Fruit fly (Drosophila melanogaster): Measurements from ENCODE around the gene rdgB.

Gene rdgB

DNA sequence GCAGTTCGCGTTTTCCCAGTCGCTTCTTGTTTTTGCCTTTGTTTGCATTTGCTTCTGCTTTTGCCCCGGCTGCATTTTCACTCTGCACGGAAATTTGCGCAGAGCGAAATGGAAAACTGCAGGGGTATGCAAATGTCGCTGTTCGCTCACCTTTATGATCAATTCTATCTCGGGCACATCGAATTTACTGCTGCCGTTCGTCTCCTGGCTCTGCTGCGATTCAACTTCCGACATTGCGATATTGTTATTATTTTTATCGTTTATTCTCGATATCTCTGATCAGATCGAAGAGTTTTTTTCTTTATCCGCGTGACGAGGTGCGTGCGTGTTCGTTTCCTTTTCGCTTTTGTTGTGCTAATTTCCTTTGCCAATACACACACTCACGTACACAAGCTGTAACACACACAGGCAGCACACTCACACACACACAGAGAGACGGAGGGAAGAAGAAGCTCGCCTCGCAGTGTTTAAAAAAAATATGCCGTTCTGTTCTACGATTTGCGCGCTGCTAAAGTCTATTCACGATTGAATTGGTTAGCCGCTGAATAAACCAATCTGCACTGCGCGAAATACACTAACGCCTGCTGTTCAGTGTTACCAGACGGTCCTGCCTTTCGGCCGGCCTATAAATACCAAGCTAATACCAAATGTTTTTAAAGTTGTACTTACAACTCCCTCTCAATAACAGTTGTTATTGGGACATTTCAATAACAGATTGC is 59.4 kb downstream of the rdgB start, which contains the start of gene Clic (continued):
- TF ChIP-seq Deaf1 (tag; optimal IDR thresholded peaks at IDR 0.05) (peak; percentile 4), lilli (GFP tag; optimal IDR thresholded peaks at IDR 0.05) (peak; percentile 7), Antp (GFP tag; optimal IDR thresholded peaks at IDR 0.05) (peak; percentile 47), Trl (optimal IDR thresholded peaks at IDR 0.05) (no peak), Trl (GFP tag; optimal IDR thresholded peaks at IDR 0.05) (peak; percentile 17), CG11695 (GFP tag; IDR thresholded peaks at IDR 0.05) (0 out of 3 replicates have a peak, but pooled peaks have one; percentile 13), CG2116 (GFP tag; optimal IDR thresholded peaks at IDR 0.05) (peak; percentile 19), Opbp (GFP tag; IDR thresholded peaks at IDR 0.05; ENCODE audit: partially characterized antibody) (peak; percentile 51; the same call in 1 of the 3 replicates), slbo (GFP tag; IDR thresholded peaks at IDR 0.05) (peak; percentile 42; the same call in 1 of the 2 replicates), CG14710 (tag; optimal IDR thresholded peaks at IDR 0.05) (peak; percentile 33), CG3995 (GFP tag; optimal IDR thresholded peaks at IDR 0.05) (no peak), emc (GFP tag; optimal IDR thresholded peaks at IDR 0.05) (no peak), Mrtf (GFP tag; IDR thresholded peaks at IDR 0.05) (no peak), pzg (GFP tag; optimal IDR thresholded peaks at IDR 0.05) (peak; percentile 68), rib (GFP tag; IDR thresholded peaks at IDR 0.05) (peak; percentile 55), Dek (tag; optimal IDR thresholded peaks at IDR 0.05) (peak; percentile 26), CG7987 (GFP tag; optimal IDR thresholded peaks at IDR 0.05) (peak; percentile 71), CG8944 (GFP tag; optimal IDR thresholded peaks at IDR 0.05) (no peak), ato (GFP tag; IDR thresholded peaks at IDR 0.05; ENCODE audit: partially characterized antibody) (peak; percentile 35; the same call in 1 of the 2 replicates), mirr (GFP tag; optimal IDR thresholded peaks at IDR 0.05) (peak; percentile 39), grau (tag; optimal IDR thresholded peaks at IDR 0.05) (peak; percentile 30), vvl (GFP tag; IDR thresholded peaks at IDR 0.05) (peak; percentile 53; the same call in 1 of the 2 replicates), NFAT (GFP tag; IDR thresholded peaks at IDR 0.05) (peak; percentile 55; the same call in 1 of the 2 replicates), sens (GFP tag) (peak; percentile 88), Dbx (GFP tag; IDR thresholded peaks at IDR 0.05) (peak; percentile 61), sc (optimal IDR thresholded peaks at IDR 0.05) (no peak), sc (GFP tag; optimal IDR thresholded peaks at IDR 0.05) (no peak), nom (GFP tag; optimal IDR thresholded peaks at IDR 0.05) (peak; percentile 63), CG12659 (GFP tag; optimal IDR thresholded peaks at IDR 0.05) (peak; percentile 76), CG17802 (tag; optimal IDR thresholded peaks at IDR 0.05) (no peak), caup (GFP tag; optimal IDR thresholded peaks at IDR 0.05; ENCODE audit: severe bottlenecking) (peak; percentile 66), CG1529 (GFP tag; optimal IDR thresholded peaks at IDR 0.05) (no peak), CG18599 (GFP tag; optimal IDR thresholded peaks at IDR 0.05) (no peak), ranshi (GFP tag; IDR thresholded peaks at IDR 0.05) (peak; percentile 31; the same call in 1 of the 2 replicates), onecut (GFP tag; IDR thresholded peaks at IDR 0.05) (peak; percentile 12; the same call in 1 of the 2 replicates), slou (GFP tag; optimal IDR thresholded peaks at IDR 0.05) (no peak), Lhr (GFP tag; optimal IDR thresholded peaks at IDR 0.05) (peak; percentile 28), CG8388 (GFP tag; optimal IDR thresholded peaks at IDR 0.05) (no peak), Dp (GFP tag; optimal IDR thresholded peaks at IDR 0.05) (peak; percentile 44), CG1647 (GFP tag; optimal IDR thresholded peaks at IDR 0.05) (no peak), crol (GFP tag; IDR thresholded peaks at IDR 0.05) (peak; percentile 8; the same call in 1 of the 2 replicates), CG4707 (GFP tag; optimal IDR thresholded peaks at IDR 0.05) (peak; percentile 6), CG7839 (tag; optimal IDR thresholded peaks at IDR 0.05) (no peak), CG11398 (GFP tag; optimal IDR thresholded peaks at IDR 0.05) (no peak), sisA (GFP tag; IDR thresholded peaks at IDR 0.05) (no peak), HmgD (GFP tag; optimal IDR thresholded peaks at IDR 0.05) (peak; percentile 37), chm (GFP tag; IDR thresholded peaks at IDR 0.05) (peak; percentile 86), CG13287 (GFP tag; IDR thresholded peaks at IDR 0.05; ENCODE audit: partially characterized antibody) (peak; percentile 18; the same call in 1 of the 2 replicates), Ets97D (GFP tag; optimal IDR thresholded peaks at IDR 0.05) (peak; percentile 33)
